Worm (Caenorhabditis elegans) whole organism, L1 larva: ENCODE data around the gene dos-2.

Experiments
- blmp-1 ChIP-seq: fragments of 150-350 bp; optimal IDR thresholded peaks from 2 replicates; lab custom pipeline; 2014; ENCODE audit warnings: missing biosample characterization, missing genetic modification characterization
- ceh-88 ChIP-seq: fragments of 200-800 bp; sonication (Bioruptor generic); IDR thresholded peaks from 2 replicates; pipeline ENCODE4 v1.3.6; 2022; ENCODE audit warnings: missing genetic modification characterization, missing compliant biosample characterization
- ets-5 ChIP-seq: fragments of 200-800 bp; sonication (Bioruptor generic); IDR thresholded peaks from 2 replicates; pipeline ENCODE4 v1.3.6; 2022; ENCODE audit warnings: missing genetic modification characterization, missing compliant biosample characterization
- fkh-10 ChIP-seq: sonication (generic microtip); optimal IDR thresholded peaks from 2 replicates; lab custom pipeline; 2017; ENCODE audit warnings: missing biosample characterization, missing genetic modification reagents, missing genetic modification characterization
- irx-1 ChIP-seq: sonication (generic microtip); optimal IDR thresholded peaks from 2 replicates; lab custom pipeline; 2016; ENCODE audit warnings: missing genetic modification characterization, missing compliant biosample characterization
- lin-13 ChIP-seq: fragments of 150-350 bp; optimal IDR thresholded peaks from 2 replicates; lab custom pipeline; 2014; ENCODE audit warnings: missing biosample characterization, missing genetic modification reagents, missing genetic modification characterization
- nhr-11 ChIP-seq: fragments of 150-350 bp; optimal IDR thresholded peaks from 2 replicates; lab custom pipeline; 2014; ENCODE audit warnings: missing biosample characterization, missing genetic modification characterization
- nhr-12 ChIP-seq: sonication (generic microtip); optimal IDR thresholded peaks from 2 replicates; lab custom pipeline; 2017; ENCODE audit warnings: missing biosample characterization, missing genetic modification characterization
- nhr-76 ChIP-seq: sonication (generic microtip); optimal IDR thresholded peaks from 2 replicates; lab custom pipeline; 2017; ENCODE audit warnings: missing biosample characterization, missing genetic modification characterization
- pax-3 ChIP-seq: fragments of 200-800 bp; sonication (Bioruptor generic); optimal IDR thresholded peaks from 2 replicates; lab custom pipeline; 2018; ENCODE audit warnings: mild to moderate bottlenecking, missing genetic modification characterization, moderate library complexity, missing compliant biosample characterization
- sptf-1 ChIP-seq: fragments of 150-350 bp; optimal IDR thresholded peaks from 2 replicates; lab custom pipeline; 2014; ENCODE audit warnings: missing biosample characterization, missing genetic modification characterization
- unc-62 ChIP-seq: fragments of 150-350 bp; optimal IDR thresholded peaks from 2 replicates; lab custom pipeline; 2014; ENCODE audit warnings: missing biosample characterization, missing genetic modification reagents, missing genetic modification characterization

ce11 chrII:3975942-3976341 lies at the start of gene dos-2:
- no peak for TF ChIP-seq nhr-12
- no peak for TF ChIP-seq ceh-88 (GFP tag; lab: Robert Waterston, UW)
- no peak for TF ChIP-seq sptf-1 (tag; lab: Kevin White, UChicago)
- no peak for TF ChIP-seq pax-3 (tag; lab: Kevin White, UChicago)
- no peak for TF ChIP-seq nhr-76 (tag; lab: Kevin White, UChicago)
- no peak for TF ChIP-seq blmp-1 (tag; lab: Kevin White, UChicago)
- no peak for TF ChIP-seq ets-5 (GFP tag; lab: Robert Waterston, UW)
- no peak for TF ChIP-seq fkh-10 (GFP tag; lab: Kevin White, UChicago)
- no peak for TF ChIP-seq lin-13 (GFP tag; lab: Kevin White, UChicago)
- no peak for TF ChIP-seq irx-1 (tag; lab: Kevin White, UChicago)
- no peak for TF ChIP-seq nhr-11 (tag; lab: Kevin White, UChicago)
- no peak for TF ChIP-seq unc-62 (GFP tag; lab: Kevin White, UChicago)
